Fruit fly (Drosophila melanogaster) whole organism, embryonic: ENCODE measurements around the gene Ras85D.

Experiments used
- Asciz ChIP-seq: fragments of 200-800 bp; sonication (Bioruptor generic); optimal IDR thresholded peaks from 2 replicates; lab custom pipeline; 2017; ENCODE audit warnings: missing biosample characterization, mild to moderate bottlenecking, missing genetic modification characterization, missing genetic modification reagents
- Bdp1 ChIP-seq: fragments of 200-800 bp; sonication (Bioruptor generic); optimal IDR thresholded peaks from 3 replicates; lab custom pipeline; 2016; ENCODE audit warnings: missing biosample characterization, missing genetic modification characterization
- CG1024 ChIP-seq: fragments of 200-800 bp; sonication (Bioruptor generic); IDR thresholded peaks from 2 replicates; pipeline ENCODE4 v1.3.6; 2022; ENCODE audit warnings: missing biosample characterization, missing genetic modification characterization
- CG10979 ChIP-seq: fragments of 200-800 bp; sonication (Bioruptor generic); optimal IDR thresholded peaks from 2 replicates; lab custom pipeline; 2018; ENCODE audit warnings: missing biosample characterization, mild to moderate bottlenecking, missing genetic modification characterization, moderate library complexity
- CG11247 ChIP-seq: fragments of 200-800 bp; sonication (Bioruptor generic); IDR thresholded peaks from 2 replicates; pipeline ENCODE4 v1.3.6; 2022; ENCODE audit warnings: missing biosample characterization, missing genetic modification characterization
- CG12391 ChIP-seq: fragments of 200-800 bp; sonication (Bioruptor generic); optimal IDR thresholded peaks from 3 replicates; lab custom pipeline; 2018; ENCODE audit warnings: missing biosample characterization, mild to moderate bottlenecking, missing genetic modification characterization, moderate library complexity
- CG13424 ChIP-seq: fragments of 200-800 bp; sonication (Bioruptor generic); optimal IDR thresholded peaks from 2 replicates; lab custom pipeline; 2019; ENCODE audit warnings: missing biosample characterization, mild to moderate bottlenecking, missing genetic modification characterization, moderate library complexity
- CG15696 ChIP-seq: fragments of 200-800 bp; sonication (Bioruptor generic); optimal IDR thresholded peaks from 2 replicates; lab custom pipeline; 2019; ENCODE audit warnings: missing biosample characterization, mild to moderate bottlenecking, missing genetic modification characterization, moderate library complexity
- CG17829 ChIP-seq: fragments of 200-800 bp; optimal IDR thresholded peaks from 2 replicates; lab custom pipeline; 2019; ENCODE audit warnings: missing biosample characterization, mild to moderate bottlenecking, missing genetic modification characterization, moderate library complexity
- CG2202 ChIP-seq: fragments of 200-800 bp; sonication (Bioruptor generic); optimal IDR thresholded peaks from 2 replicates; lab custom pipeline; 2018; ENCODE audit warnings: missing biosample characterization, mild to moderate bottlenecking, missing genetic modification characterization
- CG2875 ChIP-seq: fragments of 200-800 bp; sonication (Bioruptor generic); optimal IDR thresholded peaks from 2 replicates; lab custom pipeline; 2017; ENCODE audit warnings: missing biosample characterization, mild to moderate bottlenecking, missing genetic modification characterization, missing genetic modification reagents
- CG43689 ChIP-seq: fragments of 200-800 bp; sonication (Bioruptor generic); IDR thresholded peaks from 2 replicates; pipeline ENCODE4 v1.3.6; 2022; ENCODE audit warnings: missing biosample characterization, missing genetic modification characterization
- CG5245 ChIP-seq: fragments of 200-800 bp; sonication (Bioruptor generic); optimal IDR thresholded peaks from 3 replicates; lab custom pipeline; 2016; ENCODE audit warnings: missing biosample characterization, missing genetic modification characterization
- CG6813 ChIP-seq: fragments of 200-800 bp; sonication (Bioruptor generic); optimal IDR thresholded peaks from 2 replicates; lab custom pipeline; 2017; ENCODE audit warnings: missing biosample characterization, missing genetic modification characterization, mild to moderate bottlenecking, moderate library complexity, missing genetic modification reagents
- CG7839 ChIP-seq: fragments of 200-800 bp; sonication (Bioruptor generic); optimal IDR thresholded peaks from 3 replicates; lab custom pipeline; 2018; ENCODE audit warnings: missing biosample characterization, mild to moderate bottlenecking, missing genetic modification characterization, moderate library complexity
- CG7928 ChIP-seq: fragments of 200-800 bp; sonication (Bioruptor generic); optimal IDR thresholded peaks from 2 replicates; lab custom pipeline; 2017; ENCODE audit warnings: missing biosample characterization, mild to moderate bottlenecking, missing genetic modification characterization
- CG8290 ChIP-seq, 3 experiments: fragments of 200-800 bp; sonication (Bioruptor generic); optimal IDR thresholded peaks; 2 replicates each; lab custom pipeline; 2016 to 2019; ENCODE audit warnings: missing biosample characterization in 3 of 3, missing genetic modification characterization in 3 of 3, mild to moderate bottlenecking in 2 of 3, moderate library complexity in 1 of 3
- Eip74EF ChIP-seq, 2 experiments: fragments of 200-800 bp in 1 of 2; fragments of >200 bp in 1 of 2; sonication (Bioruptor generic) in 1 of 2; optimal IDR thresholded peaks; 2 replicates each; lab custom pipeline; 2017 to 2019; ENCODE audit warnings: missing biosample characterization in 2 of 2, missing genetic modification characterization in 2 of 2, mild to moderate bottlenecking in 1 of 2, moderate library complexity in 1 of 2
- Hey ChIP-seq: fragments of 200-800 bp; sonication (Bioruptor generic); optimal IDR thresholded peaks from 3 replicates; lab custom pipeline; 2018; ENCODE audit warnings: missing biosample characterization, mild to moderate bottlenecking, missing genetic modification characterization
- HmgZ ChIP-seq: fragments of 200-800 bp; sonication (Bioruptor generic); optimal IDR thresholded peaks from 2 replicates; lab custom pipeline; 2018; ENCODE audit warnings: missing biosample characterization, mild to moderate bottlenecking, missing genetic modification characterization
- Mrtf ChIP-seq: fragments of 200-800 bp; sonication (Bioruptor generic); IDR thresholded peaks from 3 replicates; pipeline ENCODE4 v1.3.6; 2022; ENCODE audit warnings: missing biosample characterization, missing genetic modification characterization
- Opbp ChIP-seq: fragments of 200-800 bp; sonication (Bioruptor generic); IDR thresholded peaks from 3 replicates; pipeline ENCODE4 v1.3.6; 2022; ENCODE audit warnings: missing biosample characterization, missing genetic modification characterization; ENCODE audit not compliant: partially characterized antibody
- PHDP ChIP-seq: fragments of 200-800 bp; sonication (Bioruptor generic); optimal IDR thresholded peaks from 3 replicates; lab custom pipeline; 2018; ENCODE audit warnings: missing biosample characterization, mild to moderate bottlenecking, missing genetic modification characterization, moderate library complexity
- Pdp1 ChIP-seq, 2 experiments: fragments of 200-800 bp; sonication (Bioruptor generic); optimal IDR thresholded peaks; 3 replicates each; lab custom pipeline; 2016; ENCODE audit warnings: missing biosample characterization in 2 of 2, missing genetic modification characterization in 2 of 2, mild to moderate bottlenecking in 1 of 2, moderate library complexity in 1 of 2
- Sox100B ChIP-seq: fragments of 200-800 bp; sonication (Bioruptor generic); optimal IDR thresholded peaks from 3 replicates; lab custom pipeline; 2018; ENCODE audit warnings: missing biosample characterization, mild to moderate bottlenecking, missing genetic modification characterization
- Ssrp ChIP-seq: fragments of 200-800 bp; sonication (Bioruptor generic); optimal IDR thresholded peaks from 2 replicates; lab custom pipeline; 2018; ENCODE audit warnings: missing biosample characterization, mild to moderate bottlenecking, missing genetic modification characterization, moderate library complexity
- Tbp ChIP-seq: fragments of >200 bp; optimal IDR thresholded peaks from 2 replicates; lab custom pipeline; 2018; ENCODE audit warnings: missing biosample characterization, missing genetic modification characterization
- ase ChIP-seq: fragments of 200-800 bp; sonication (Bioruptor generic); IDR thresholded peaks from 3 replicates; pipeline ENCODE4 v1.3.6; 2022; ENCODE audit warnings: missing biosample characterization, missing genetic modification characterization
- ash1 ChIP-seq: fragments of 200-800 bp; sonication (Bioruptor generic); optimal IDR thresholded peaks from 2 replicates; lab custom pipeline; 2018; ENCODE audit warnings: missing biosample characterization, mild to moderate bottlenecking, missing genetic modification characterization
- bsh ChIP-seq, 2 experiments: fragments of 200-800 bp; sonication (Bioruptor generic); optimal IDR thresholded peaks; 2 replicates each; lab custom pipeline; 2017 to 2018; ENCODE audit warnings: mild to moderate bottlenecking in 2 of 2, missing biosample characterization in 2 of 2, missing genetic modification characterization in 2 of 2, moderate library complexity in 1 of 2
- cad ChIP-seq: fragments of >200 bp; optimal IDR thresholded peaks from 2 replicates; lab custom pipeline; 2017; ENCODE audit warnings: missing biosample characterization, missing genetic modification characterization
- cg ChIP-seq: fragments of 200-800 bp; sonication (Bioruptor generic); optimal IDR thresholded peaks from 3 replicates; lab custom pipeline; 2019; ENCODE audit warnings: missing biosample characterization, mild to moderate bottlenecking, missing genetic modification characterization, moderate library complexity
- corto ChIP-seq: fragments of 200-800 bp; sonication (Bioruptor generic); optimal IDR thresholded peaks from 2 replicates; lab custom pipeline; 2016; ENCODE audit warnings: missing biosample characterization, mild to moderate bottlenecking, missing genetic modification characterization, moderate library complexity
- dmrt99B ChIP-seq: fragments of 200-800 bp; sonication (Bioruptor generic); optimal IDR thresholded peaks from 2 replicates; lab custom pipeline; 2018; ENCODE audit warnings: missing biosample characterization, mild to moderate bottlenecking, missing genetic modification characterization, moderate library complexity
- eve ChIP-seq, 2 experiments: fragments of >200 bp; optimal IDR thresholded peaks; 2 replicates each; lab custom pipeline; 2017; ENCODE audit warnings: missing biosample characterization in 2 of 2, missing genetic modification characterization in 2 of 2
- grn ChIP-seq: fragments of 200-800 bp; sonication (Bioruptor generic); optimal IDR thresholded peaks from 3 replicates; lab custom pipeline; 2017; ENCODE audit warnings: missing biosample characterization, missing genetic modification characterization
- gsb-n ChIP-seq: fragments of 200-800 bp; sonication (Bioruptor generic); optimal IDR thresholded peaks from 3 replicates; lab custom pipeline; 2018; ENCODE audit warnings: missing biosample characterization, mild to moderate bottlenecking, missing genetic modification characterization
- hth ChIP-seq: fragments of >200 bp; optimal IDR thresholded peaks from 2 replicates; lab custom pipeline; 2017; ENCODE audit warnings: inconsistent platforms
- lbe ChIP-seq: fragments of 200-800 bp; sonication (Bioruptor generic); optimal IDR thresholded peaks from 2 replicates; lab custom pipeline; 2016; ENCODE audit warnings: missing biosample characterization, mild to moderate bottlenecking, missing genetic modification characterization
- mirr ChIP-seq: fragments of 200-800 bp; sonication (Bioruptor generic); optimal IDR thresholded peaks from 3 replicates; lab custom pipeline; 2018; ENCODE audit warnings: missing biosample characterization, mild to moderate bottlenecking, missing genetic modification characterization
- nerfin-1 ChIP-seq: fragments of 200-800 bp; sonication (Bioruptor generic); optimal IDR thresholded peaks from 3 replicates; lab custom pipeline; 2019; ENCODE audit warnings: missing biosample characterization, mild to moderate bottlenecking, missing genetic modification characterization, moderate library complexity
- odd ChIP-seq: fragments of 200-800 bp; sonication (Bioruptor generic); optimal IDR thresholded peaks from 2 replicates; lab custom pipeline; 2017; ENCODE audit warnings: missing biosample characterization, mild to moderate bottlenecking, missing genetic modification characterization
- ro ChIP-seq: fragments of 200-800 bp; sonication (Bioruptor generic); IDR thresholded peaks from 2 replicates; pipeline ENCODE4 v1.3.6; 2022; ENCODE audit warnings: missing biosample characterization, missing genetic modification characterization
- sd ChIP-seq: fragments of 200-800 bp; sonication (Bioruptor generic); optimal IDR thresholded peaks from 3 replicates; lab custom pipeline; 2018; ENCODE audit warnings: missing biosample characterization, mild to moderate bottlenecking, missing genetic modification characterization, moderate library complexity
- tap ChIP-seq: fragments of 200-800 bp; optimal IDR thresholded peaks from 3 replicates; lab custom pipeline; 2019; ENCODE audit warnings: missing biosample characterization, mild to moderate bottlenecking, missing genetic modification characterization, moderate library complexity
- twi ChIP-seq: fragments of 200-800 bp; optimal IDR thresholded peaks from 2 replicates; lab custom pipeline; 2019; ENCODE audit warnings: missing biosample characterization, mild to moderate bottlenecking, missing genetic modification characterization, moderate library complexity
- tx ChIP-seq: fragments of 200-800 bp; sonication (Bioruptor generic); optimal IDR thresholded peaks from 2 replicates; lab custom pipeline; 2016; ENCODE audit warnings: missing biosample characterization, missing genetic modification characterization
- vvl ChIP-seq: fragments of 200-800 bp; sonication (Bioruptor generic); IDR thresholded peaks from 2 replicates; pipeline ENCODE4 v1.3.6; 2022; ENCODE audit warnings: missing biosample characterization, missing genetic modification characterization

Ras85D gene

dm6 chr3R:9550265-9551012 is 37.6 kb upstream of the Ras85D start (continued):
- peak; percentile 37 for TF ChIP-seq ash1 (GFP tag; lab: Kevin White, UChicago)
- no peak for TF ChIP-seq CG5245
- peak; percentile 22 for TF ChIP-seq CG15696 (tag; lab: Kevin White, UChicago)
- peak in 1 of 2 experiments; percentile 16 for TF ChIP-seq bsh (GFP tag; optimal IDR thresholded peaks at IDR 0.05; lab: Kevin White, UChicago)
- TF ChIP-seq PHDP: peak; percentile 1
- TF ChIP-seq CG10979: no peak
- TF ChIP-seq hth: no peak
- TF ChIP-seq corto (GFP tag; lab: Kevin White, UChicago): peak; percentile 42
- peak; percentile 62 for TF ChIP-seq Asciz (GFP tag; lab: Kevin White, UChicago)
- TF ChIP-seq Pdp1 (GFP tag; optimal IDR thresholded peaks at IDR 0.05; lab: Kevin White, UChicago): peak in 1 of 2 experiments; percentile 63
- peak; percentile 1 for TF ChIP-seq tap (tag; lab: Kevin White, UChicago)
- no peak for TF ChIP-seq ro
- peak; percentile 44 for TF ChIP-seq Tbp (GFP tag; lab: Kevin White, UChicago)
- TF ChIP-seq grn (GFP tag; lab: Kevin White, UChicago): peak; percentile 50
- peak; percentile 61 for TF ChIP-seq sd (tag; lab: Kevin White, UChicago)
- peak; percentile 22 for TF ChIP-seq twi (tag; lab: Kevin White, UChicago)
- peak; percentile 24 for TF ChIP-seq cad (GFP tag; lab: Kevin White, UChicago)
- peak; percentile 12 for TF ChIP-seq lbe (GFP tag; lab: Kevin White, UChicago)
- TF ChIP-seq CG13424: peak; percentile 31
- peak; percentile 8 for TF ChIP-seq CG12391 (tag; lab: Kevin White, UChicago)
- TF ChIP-seq CG2875: peak; percentile 12
- TF ChIP-seq odd (GFP tag; lab: Kevin White, UChicago): peak; percentile 6
- no peak for TF ChIP-seq tx (GFP tag; lab: Kevin White, UChicago)
- no peak for TF ChIP-seq CG7839 (tag; lab: Kevin White, UChicago)
- TF ChIP-seq Bdp1: no peak
- TF ChIP-seq CG2202 (tag; lab: Kevin White, UChicago): peak; percentile 22
- peak; percentile 1 for TF ChIP-seq dmrt99B (tag; lab: Kevin White, UChicago)

- no peak for TF ChIP-seq CG17829
- TF ChIP-seq ase (GFP tag; lab: Robert Waterston, UW): no peak
- TF ChIP-seq eve (GFP tag; optimal IDR thresholded peaks at IDR 0.05; lab: Kevin White, UChicago): no peak
- no peak for TF ChIP-seq Opbp (GFP tag; lab: Robert Waterston, UW)
- TF ChIP-seq cg (GFP tag; lab: Kevin White, UChicago): peak; percentile 40
- TF ChIP-seq grn (GFP tag; lab: Kevin White, UChicago): peak; percentile 93
- TF ChIP-seq Ssrp (tag; lab: Kevin White, UChicago): no peak
- TF ChIP-seq CG8290 (GFP tag; optimal IDR thresholded peaks at IDR 0.05; lab: Kevin White, UChicago): no peak
- peak in 1 of 2 experiments; percentile 10 for TF ChIP-seq CG8290 (tag; optimal IDR thresholded peaks at IDR 0.05; lab: Kevin White, UChicago)
- no peak for TF ChIP-seq gsb-n
- no peak for TF ChIP-seq Eip74EF (GFP tag; optimal IDR thresholded peaks at IDR 0.05; lab: Kevin White, UChicago)
- TF ChIP-seq CG1024 (GFP tag; lab: Robert Waterston, UW): no peak
- TF ChIP-seq CG43689 (GFP tag; lab: Robert Waterston, UW): no peak
- TF ChIP-seq Hey (tag; lab: Kevin White, UChicago): peak; percentile 81
- peak; percentile 70 for TF ChIP-seq twi (tag; lab: Kevin White, UChicago)
- peak; percentile 12 for TF ChIP-seq mirr (GFP tag; lab: Kevin White, UChicago)
- peak; percentile 10 for TF ChIP-seq CG6813 (GFP tag; lab: Kevin White, UChicago)
- peak; percentile 32 for TF ChIP-seq HmgZ (tag; lab: Kevin White, UChicago)
- no peak for TF ChIP-seq Mrtf
- no peak for TF ChIP-seq Sox100B (GFP tag; lab: Kevin White, UChicago)
- 0 out of 2 replicates have a peak, but pooled peaks have one; percentile 14 for TF ChIP-seq vvl (GFP tag; lab: Robert Waterston, UW)
- TF ChIP-seq nerfin-1 (tag; lab: Kevin White, UChicago): no peak
- TF ChIP-seq CG11247 (GFP tag; lab: Robert Waterston, UW): no peak
- no peak for TF ChIP-seq CG7928 (GFP tag; lab: Kevin White, UChicago)
Observed at dm6 chr3R:9548769-9549168, 35.9 kb upstream of the Ras85D start.
